Worm (Caenorhabditis elegans) whole organism, early embryonic: ENCODE results near the gene ntl-4.

Source experiments
- B0310.2 ChIP-seq: sonication (generic microtip); optimal IDR thresholded peaks from 2 replicates; lab custom pipeline; 2016; ENCODE audit warnings: mild to moderate bottlenecking, missing genetic modification characterization, missing compliant biosample characterization
- F13C5.2 ChIP-seq: sonication (generic microtip); optimal IDR thresholded peaks from 2 replicates; lab custom pipeline; 2017; ENCODE audit warnings: mild to moderate bottlenecking, missing genetic modification characterization, inconsistent platforms, missing compliant biosample characterization
- aly-1 ChIP-seq: sonication (generic microtip); optimal IDR thresholded peaks from 2 replicates; lab custom pipeline; 2016; ENCODE audit warnings: missing genetic modification characterization, missing compliant biosample characterization
- ama-1 ChIP-seq: fragments of 150-350 bp; optimal IDR thresholded peaks from 2 replicates; lab custom pipeline; 2014
- ceh-13 ChIP-seq: fragments of 200-800 bp; sonication (Bioruptor generic); optimal IDR thresholded peaks from 2 replicates; lab custom pipeline; 2018; ENCODE audit warnings: mild to moderate bottlenecking, missing genetic modification characterization, missing compliant biosample characterization
- ceh-36 ChIP-seq: sonication (generic microtip); optimal IDR thresholded peaks from 2 replicates; lab custom pipeline; 2016; ENCODE audit warnings: missing genetic modification characterization, inconsistent platforms, missing compliant biosample characterization
- ets-7 ChIP-seq: sonication (generic microtip); optimal IDR thresholded peaks from 2 replicates; lab custom pipeline; 2016; ENCODE audit warnings: missing genotype, missing genetic modification characterization, missing compliant biosample characterization
- flt-1 ChIP-seq: fragments of 200-800 bp; sonication (Bioruptor generic); IDR thresholded peaks from 2 replicates; pipeline ENCODE4 v1.3.6; 2022; ENCODE audit warnings: missing genetic modification characterization, missing compliant biosample characterization
- hmbx-1 ChIP-seq: sonication (generic microtip); optimal IDR thresholded peaks from 2 replicates; lab custom pipeline; 2016; ENCODE audit warnings: mild to moderate bottlenecking, missing genetic modification characterization, missing compliant biosample characterization
- hmg-4 ChIP-seq: fragments of 200-800 bp; sonication (Bioruptor generic); optimal IDR thresholded peaks from 2 replicates; lab custom pipeline; 2018; ENCODE audit warnings: mild to moderate bottlenecking, missing genetic modification characterization, missing compliant biosample characterization
- hnd-1 ChIP-seq: sonication (generic microtip); optimal IDR thresholded peaks from 2 replicates; lab custom pipeline; 2016; ENCODE audit warnings: missing genetic modification characterization, missing compliant biosample characterization
- pes-1 ChIP-seq: fragments of 200-800 bp; sonication (Bioruptor generic); IDR thresholded peaks from 2 replicates; pipeline ENCODE4 v1.3.6; 2022; ENCODE audit warnings: missing genetic modification reagents, missing genetic modification characterization, missing compliant biosample characterization
- scrt-1 ChIP-seq: fragments of 200-800 bp; sonication (Bioruptor generic); IDR thresholded peaks from 2 replicates; pipeline ENCODE4 v1.3.6; 2022; ENCODE audit warnings: missing genetic modification characterization, missing compliant biosample characterization
- sea-1 ChIP-seq: fragments of 200-800 bp; sonication (Bioruptor generic); conservative IDR thresholded peaks from 2 replicates; pipeline ENCODE4 v1.3.6; 2022; ENCODE audit warnings: missing genetic modification characterization, missing compliant biosample characterization
- tbx-11 ChIP-seq: fragments of 200-800 bp; sonication (Bioruptor generic); IDR thresholded peaks from 2 replicates; pipeline ENCODE4 v1.3.6; 2022; ENCODE audit warnings: missing genetic modification characterization, missing compliant biosample characterization
- tbx-37 ChIP-seq: fragments of 200-800 bp; sonication (Bioruptor generic); conservative IDR thresholded peaks from 2 replicates; pipeline ENCODE4 v1.3.6; 2022; ENCODE audit warnings: missing genetic modification reagents, missing genetic modification characterization, missing compliant biosample characterization
- tra-4 ChIP-seq: sonication (generic microtip); optimal IDR thresholded peaks from 2 replicates; lab custom pipeline; 2017; ENCODE audit warnings: missing genetic modification characterization, missing compliant biosample characterization

Gene ntl-4

ce11 chrIV:7910197-7910735, at the start of gene ntl-4, which contains the start of gene npp-27:
TSS of gene ntl-4 (plus strand) at chrIV:7910575.
TSS of gene npp-27 (minus strand) at chrIV:7910247.
- TF ChIP-seq tbx-11 (GFP tag; lab: Robert Waterston, UW) (no peak), aly-1 (tag; lab: Kevin White, UChicago) (no peak), scrt-1 (GFP tag; lab: Robert Waterston, UW) (no peak), ama-1 (no peak), B0310.2 (no peak)

ce11 chrIV:7868607-7869006, 41.8 kb upstream of the ntl-4 start, which contains the start of gene flp-10:
TSS of gene flp-10 (plus strand) at chrIV:7868907.
- TF ChIP-seq aly-1 (tag; lab: Kevin White, UChicago) (no peak), hmg-4 (GFP tag; lab: Kevin White, UChicago) (no peak), tra-4 (tag; lab: Kevin White, UChicago) (no peak), sea-1 (GFP tag; lab: Robert Waterston, UW) (no peak), F13C5.2 (tag; lab: Kevin White, UChicago) (no peak), hnd-1 (no peak), tbx-37 (GFP tag; lab: Robert Waterston, UW) (no peak), flt-1 (GFP tag; lab: Robert Waterston, UW) (no peak), scrt-1 (GFP tag; lab: Robert Waterston, UW) (no peak), pes-1 (GFP tag; lab: Robert Waterston, UW) (no peak)

ce11 chrIV:7870451-7870850, 39.9 kb upstream of the ntl-4 start, which contains the start of gene T06C10.3:
TSS of gene T06C10.3 (plus strand) at chrIV:7870751.
- no peak for TF ChIP-seq ceh-13 (GFP tag; lab: Kevin White, UChicago)
- no peak for TF ChIP-seq F13C5.2 (tag; lab: Kevin White, UChicago)
- TF ChIP-seq ama-1 = no peak
- no peak for TF ChIP-seq tbx-37 (GFP tag; lab: Robert Waterston, UW)
- TF ChIP-seq B0310.2 = no peak
- TF ChIP-seq hmg-4 (GFP tag; lab: Kevin White, UChicago) = no peak
- no peak for TF ChIP-seq tbx-11 (GFP tag; lab: Robert Waterston, UW)
- TF ChIP-seq aly-1 (tag; lab: Kevin White, UChicago) = no peak
- no peak for TF ChIP-seq ceh-36 (tag; lab: Kevin White, UChicago)
- no peak for TF ChIP-seq ets-7
- no peak for TF ChIP-seq pes-1 (GFP tag; lab: Robert Waterston, UW)
- TF ChIP-seq sea-1 (GFP tag; lab: Robert Waterston, UW) = no peak
- no peak for TF ChIP-seq hmbx-1
- TF ChIP-seq flt-1 (GFP tag; lab: Robert Waterston, UW) = no peak

ce11 chrIV:7877255-7877654, 33.1 kb upstream of the ntl-4 start:
- no peak for TF ChIP-seq hmbx-1
- TF ChIP-seq pes-1 (GFP tag; lab: Robert Waterston, UW) = no peak
- TF ChIP-seq scrt-1 (GFP tag; lab: Robert Waterston, UW) = no peak
- no peak for TF ChIP-seq tbx-37 (GFP tag; lab: Robert Waterston, UW)
- no peak for TF ChIP-seq hnd-1
- TF ChIP-seq sea-1 (GFP tag; lab: Robert Waterston, UW) = no peak
- TF ChIP-seq flt-1 (GFP tag; lab: Robert Waterston, UW) = no peak
- TF ChIP-seq tra-4 (tag; lab: Kevin White, UChicago) = no peak
- TF ChIP-seq ceh-36 (tag; lab: Kevin White, UChicago) = no peak
- TF ChIP-seq ets-7 = no peak
- TF ChIP-seq F13C5.2 (tag; lab: Kevin White, UChicago) = no peak
- no peak for TF ChIP-seq aly-1 (tag; lab: Kevin White, UChicago)
- no peak for TF ChIP-seq ceh-13 (GFP tag; lab: Kevin White, UChicago)
- no peak for TF ChIP-seq hmg-4 (GFP tag; lab: Kevin White, UChicago)
- TF ChIP-seq B0310.2 = no peak
- TF ChIP-seq tbx-11 (GFP tag; lab: Robert Waterston, UW) = no peak
- TF ChIP-seq ama-1 = no peak

- TF ChIP-seq flt-1 (GFP tag; lab: Robert Waterston, UW) (no peak), ama-1 (no peak), ceh-13 (GFP tag; lab: Kevin White, UChicago) (no peak), hnd-1 (no peak), pes-1 (GFP tag; lab: Robert Waterston, UW) (no peak), tbx-37 (GFP tag; lab: Robert Waterston, UW) (no peak), ets-7 (no peak), tbx-11 (GFP tag; lab: Robert Waterston, UW) (no peak), ceh-36 (tag; lab: Kevin White, UChicago) (no peak), scrt-1 (GFP tag; lab: Robert Waterston, UW) (no peak), F13C5.2 (tag; lab: Kevin White, UChicago) (no peak), hmbx-1 (no peak), hmg-4 (GFP tag; lab: Kevin White, UChicago) (no peak), tra-4 (tag; lab: Kevin White, UChicago) (no peak), aly-1 (tag; lab: Kevin White, UChicago) (no peak), B0310.2 (no peak), sea-1 (GFP tag; lab: Robert Waterston, UW) (no peak)
Measured at ce11 chrIV:7877781-7878180, 32.6 kb upstream of the ntl-4 start, which contains the start of gene kin-26. TSS of gene kin-26 (minus strand) at chrIV:7877881.

ce11 chrIV:7879017-7879416, 31.4 kb upstream of the ntl-4 start, which contains the start of gene srt-73:
TSS of gene srt-73 (plus strand) at chrIV:7879317.
- no peak for TF ChIP-seq aly-1 (tag; lab: Kevin White, UChicago)
- TF ChIP-seq ets-7 = no peak
- TF ChIP-seq ama-1 = no peak
- no peak for TF ChIP-seq F13C5.2 (tag; lab: Kevin White, UChicago)
- TF ChIP-seq pes-1 (GFP tag; lab: Robert Waterston, UW) = no peak
- no peak for TF ChIP-seq ceh-13 (GFP tag; lab: Kevin White, UChicago)

ce11 chrIV:7881166-7881565, 29.2 kb upstream of the ntl-4 start:
- TF ChIP-seq aly-1 (tag; lab: Kevin White, UChicago) (no peak), ama-1 (no peak), hmg-4 (GFP tag; lab: Kevin White, UChicago) (no peak), hmbx-1 (no peak), tbx-11 (GFP tag; lab: Robert Waterston, UW) (no peak)
